Fruit fly (Drosophila melanogaster): ENCODE measurements around the gene Npc2d.
A peak's percentile ranks its signal among the peaks of the same experiment; 100 is the strongest.

Npc2d gene

DNA sequence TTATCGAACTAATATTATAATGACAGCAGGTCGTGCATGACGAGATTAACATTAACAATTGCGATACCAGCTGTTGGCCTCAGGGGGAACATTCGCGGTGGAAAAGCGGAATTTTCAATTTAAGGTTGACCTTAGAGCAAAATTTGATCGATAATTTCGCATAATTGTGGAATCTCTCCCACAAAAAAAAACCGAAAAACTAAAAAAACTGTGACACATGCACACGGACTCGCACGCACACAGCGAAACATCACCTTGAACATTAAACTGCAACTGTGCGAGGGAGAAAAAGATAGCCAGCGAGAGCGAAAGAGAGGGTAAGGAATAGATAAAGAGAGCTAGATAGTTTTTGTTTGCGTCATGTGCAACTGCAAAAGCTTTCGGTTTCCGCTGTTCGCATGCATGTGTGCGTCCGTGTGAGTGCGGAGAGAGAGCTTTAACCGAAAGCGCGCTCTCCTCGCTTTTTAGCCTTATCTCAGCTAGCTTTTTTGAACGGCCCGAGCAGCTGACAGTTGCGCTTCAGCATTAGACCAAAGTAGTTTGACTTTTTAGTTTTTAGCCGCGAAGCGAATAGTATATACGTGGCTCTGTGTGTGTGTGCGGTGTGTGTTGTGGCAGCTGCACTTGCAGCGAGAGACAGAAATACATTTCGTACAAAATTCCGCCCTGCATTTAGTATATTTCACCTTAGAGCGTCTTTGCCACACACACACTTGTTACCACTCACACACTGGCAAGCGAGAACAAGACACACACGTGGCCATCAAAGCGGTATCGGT lies 37.6 kb upstream of the Npc2d start (continued):
- TF ChIP-seq Meics (GFP tag; optimal IDR thresholded peaks at IDR 0.05), result peak; percentile 5
- TF ChIP-seq Asciz (GFP tag; optimal IDR thresholded peaks at IDR 0.05), result no peak
- peak; percentile 55 for TF ChIP-seq sob (GFP tag; IDR thresholded peaks at IDR 0.05)
- no peak for TF ChIP-seq E2f1 (GFP tag; IDR thresholded peaks at IDR 0.05)
- no peak for TF ChIP-seq fd3F (GFP tag; optimal IDR thresholded peaks at IDR 0.05)
- TF ChIP-seq Adf1 (GFP tag; IDR thresholded peaks at IDR 0.05), result peak; percentile 56
- TF ChIP-seq tll (GFP tag; optimal IDR thresholded peaks at IDR 0.05), result no peak
- TF ChIP-seq hth (optimal IDR thresholded peaks at IDR 0.05), result no peak
- peak; percentile 59 for TF ChIP-seq mirr (GFP tag; optimal IDR thresholded peaks at IDR 0.05)
- TF ChIP-seq CG13775 (GFP tag; optimal IDR thresholded peaks at IDR 0.05), result no peak
- no peak for TF ChIP-seq Dp (GFP tag; optimal IDR thresholded peaks at IDR 0.05)
- no peak for TF ChIP-seq insv (GFP tag; optimal IDR thresholded peaks at IDR 0.05)
- TF ChIP-seq Atf6 (GFP tag; IDR thresholded peaks at IDR 0.05), result no peak
- no peak for TF ChIP-seq dmrt11E (tag; optimal IDR thresholded peaks at IDR 0.05)
- no peak for TF ChIP-seq CG18262 (tag; optimal IDR thresholded peaks at IDR 0.05)
- peak; percentile 23 for TF ChIP-seq CG17385 (GFP tag; optimal IDR thresholded peaks at IDR 0.05)
- no peak for TF ChIP-seq CHES-1-like (GFP tag; optimal IDR thresholded peaks at IDR 0.05)
- TF ChIP-seq gt (GFP tag; IDR thresholded peaks at IDR 0.05), result no peak
- 0 out of 4 replicates have a peak, but pooled peaks have one; percentile 15 for TF ChIP-seq Dll (GFP tag; IDR thresholded peaks at IDR 0.05; ENCODE audit: partially characterized antibody)
- TF ChIP-seq hkb (optimal IDR thresholded peaks at IDR 0.05), result no peak
- TF ChIP-seq hkb (GFP tag; IDR thresholded peaks at IDR 0.05), result peak; percentile 30
- TF ChIP-seq CG16779 (GFP tag; IDR thresholded peaks at IDR 0.05), result no peak
- TF ChIP-seq CG4424 (GFP tag; optimal IDR thresholded peaks at IDR 0.05), result no peak
- TF ChIP-seq cg (GFP tag; optimal IDR thresholded peaks at IDR 0.05), result peak; percentile 87
- TF ChIP-seq CG32767 (GFP tag; IDR thresholded peaks at IDR 0.05), result no peak
- no peak for TF ChIP-seq al (GFP tag; IDR thresholded peaks at IDR 0.05)
- TF ChIP-seq chinmo (GFP tag; IDR thresholded peaks at IDR 0.05; ENCODE audit: partially characterized antibody), result peak; percentile 100
- peak; percentile 8 for TF ChIP-seq CG6854 (GFP tag; optimal IDR thresholded peaks at IDR 0.05)
- no peak for TF ChIP-seq MESR4 (GFP tag; optimal IDR thresholded peaks at IDR 0.05)
- no peak for TF ChIP-seq Rfx (GFP tag; IDR thresholded peaks at IDR 0.05)
- TF ChIP-seq CG11504 (tag; optimal IDR thresholded peaks at IDR 0.05), result no peak
- peak; percentile 7 for TF ChIP-seq CG8478 (optimal IDR thresholded peaks at IDR 0.05)
- TF ChIP-seq CG9437 (GFP tag; optimal IDR thresholded peaks at IDR 0.05), result no peak
- no peak for TF ChIP-seq Awh (GFP tag; IDR thresholded peaks at IDR 0.05)
- no peak for TF ChIP-seq CG4617 (GFP tag; optimal IDR thresholded peaks at IDR 0.05; ENCODE audit: borderline replicate concordance)
- no peak for TF ChIP-seq CkIIα-i1 (GFP tag; IDR thresholded peaks at IDR 0.05)
- no peak for TF ChIP-seq jigr1 (GFP tag; IDR thresholded peaks at IDR 0.05)
- peak; percentile 14; the same call in 1 of the 2 replicates for TF ChIP-seq CG10321 (GFP tag; IDR thresholded peaks at IDR 0.05)
- TF ChIP-seq wek (GFP tag; optimal IDR thresholded peaks at IDR 0.05), result no peak
- TF ChIP-seq unpg (GFP tag; optimal IDR thresholded peaks at IDR 0.05), result peak; percentile 19
- TF ChIP-seq CG11696 (GFP tag; IDR thresholded peaks at IDR 0.05), result no peak
- no peak for TF ChIP-seq jumu (GFP tag; optimal IDR thresholded peaks at IDR 0.05)
- TF ChIP-seq wor (GFP tag; IDR thresholded peaks at IDR 0.05), result no peak
- TF ChIP-seq dpn (GFP tag; optimal IDR thresholded peaks at IDR 0.05), result no peak
- TF ChIP-seq CG10654 (GFP tag; optimal IDR thresholded peaks at IDR 0.05), result no peak
- no peak; the same call in 1 of the 2 replicates for TF ChIP-seq amos (GFP tag; IDR thresholded peaks at IDR 0.05; ENCODE audit: partially characterized antibody)
- TF ChIP-seq CG17612 (GFP tag; IDR thresholded peaks at IDR 0.05), result no peak
- TF ChIP-seq H2.0 (GFP tag; IDR thresholded peaks at IDR 0.05), result no peak
- no peak for TF ChIP-seq z (GFP tag; IDR thresholded peaks at IDR 0.05)
- no peak for TF ChIP-seq CG17568 (GFP tag; optimal IDR thresholded peaks at IDR 0.05)
